Fruit fly (Drosophila melanogaster) ovary, adult (tissue): ENCODE results near the gene dnt.

Experiments used
- CG17801 ChIP-seq: fragments of 200-800 bp; optimal IDR thresholded peaks from 2 replicates; lab custom pipeline; 2019; ENCODE audit warnings: missing biosample characterization, mild to moderate bottlenecking, missing genetic modification characterization, moderate library complexity; ENCODE audit not compliant: partially characterized antibody

dnt gene

dm6 chr2L:19382353-19382752, 19.3 kb upstream of the dnt start:
- TF ChIP-seq CG17801: no peak

dm6 chr2L:19380630-19381029, 17.6 kb upstream of the dnt start, which contains the start of gene CG17350:
CG17350 (plus strand) TSS chr2L:19380930.
- TF ChIP-seq CG17801: no peak

dm6 chr2L:19378620-19379019, 15.6 kb upstream of the dnt start:
- no peak for TF ChIP-seq CG17801

dm6 chr2L:19377129-19378083, 14.4 kb upstream of the dnt start:
- no peak for TF ChIP-seq CG17801

- no peak for TF ChIP-seq CG17801
Observed at dm6 chr2L:19376145-19376544, 13.1 kb upstream of the dnt start.

- TF ChIP-seq CG17801: no peak
Observed at dm6 chr2L:19373809-19374208, 10.8 kb upstream of the dnt start.

dm6 chr2L:19370046-19370445, 7.0 kb upstream of the dnt start, which contains the start of gene CG17349:
CG17349 (plus strand) TSS chr2L:19370445.
- TF ChIP-seq CG17801: no peak

- TF ChIP-seq CG17801: no peak
Observed at dm6 chr2L:19366730-19367129, 3.7 kb upstream of the dnt start.

- no peak for TF ChIP-seq CG17801
Observed at dm6 chr2L:19366301-19366700, 3.3 kb upstream of the dnt start.

dm6 chr2L:19364622-19365021, 1.6 kb upstream of the dnt start:
- no peak for TF ChIP-seq CG17801

- TF ChIP-seq CG17801: no peak
Observed at dm6 chr2L:19364075-19364474, 1.0 kb upstream of the dnt start, which contains the start of gene CG13086. CG13086 (plus strand) TSS chr2L:19364375.

dm6 chr2L:19363530-19363929, 503 bp upstream of the dnt start:
- TF ChIP-seq CG17801: no peak

dm6 chr2L:19361632-19362142, 1.3 kb downstream of the dnt start:
- TF ChIP-seq CG17801: no peak

dm6 chr2L:19359802-19360429, 3.1 kb downstream of the dnt start:
- no peak for TF ChIP-seq CG17801

- no peak for TF ChIP-seq CG17801
Observed at dm6 chr2L:19358017-19358471, 5.0 kb downstream of the dnt start.

dm6 chr2L:19342767-19343166, 20.3 kb downstream of the dnt start:
- no peak for TF ChIP-seq CG17801

- TF ChIP-seq CG17801: no peak
Observed at dm6 chr2L:19342018-19342417, 21.0 kb downstream of the dnt start.
